Worm (Caenorhabditis elegans): Measurements from ENCODE around the gene npp-22.

- TF ChIP-seq nhr-77 (tag; optimal IDR thresholded peaks at IDR 0.05) (no peak), ama-1 (optimal IDR thresholded peaks at IDR 0.05) (no peak), lin-11 (tag; optimal IDR thresholded peaks at IDR 0.05) (no peak), lsy-2 (tag; optimal IDR thresholded peaks at IDR 0.05) (no peak), nhr-12 (tag; optimal IDR thresholded peaks at IDR 0.05) (no peak)
These were observed 41.7 kb downstream of the npp-22 start, which contains the start of gene W05E10.1 for ce11 chrV:11691553-11691952.

All from whole organism, L2 larva.